Worm (Caenorhabditis elegans): Measurements from ENCODE around the gene K03H1.12.

K03H1.12 gene

ce11 chrIII:9956665-9957401 lies 15.4 kb downstream of the K03H1.12 start, which contains the start of gene alx-1:
Gene alx-1, plus strand, starts transcription at chrIII:9957351.
- TF ChIP-seq Y48G9A.11 (GFP tag; IDR thresholded peaks at IDR 0.05) (no peak), rbr-2 (tag; optimal IDR thresholded peaks at IDR 0.05) (no peak), vab-7 (GFP tag; IDR thresholded peaks at IDR 0.05) (no peak), dpl-1 (GFP tag; optimal IDR thresholded peaks at IDR 0.05) (no peak), zag-1 (tag; optimal IDR thresholded peaks at IDR 0.05) (no peak), fos-1 (tag; optimal IDR thresholded peaks at IDR 0.05) (no peak), hlh-30 (tag; optimal IDR thresholded peaks at IDR 0.05; ENCODE audit: insufficient read depth) (peak; percentile 53), nhr-42 (GFP tag; IDR thresholded peaks at IDR 0.05) (no peak), ZK546.5 (tag; optimal IDR thresholded peaks at IDR 0.05) (no peak), set-16 (GFP tag; IDR thresholded peaks at IDR 0.05) (no peak), ztf-7 (tag; optimal IDR thresholded peaks at IDR 0.05) (no peak), egl-27 (tag; optimal IDR thresholded peaks at IDR 0.05) (no peak), egl-43 (GFP tag; IDR thresholded peaks at IDR 0.05) (no peak), nhr-6 (tag; optimal IDR thresholded peaks at IDR 0.05) (peak; percentile 35), fkh-10 (GFP tag; optimal IDR thresholded peaks at IDR 0.05) (no peak), dmd-8 (GFP tag; IDR thresholded peaks at IDR 0.05) (no peak), D1046.2 (GFP tag; IDR thresholded peaks at IDR 0.05) (no peak), ceh-82 (tag; optimal IDR thresholded peaks at IDR 0.05) (no peak), R02D3.7 (tag; optimal IDR thresholded peaks at IDR 0.05) (no peak), ama-1 (optimal IDR thresholded peaks at IDR 0.05) (no peak), Y5F2A.4 (GFP tag; optimal IDR thresholded peaks at IDR 0.05) (no peak), php-3 (GFP tag; IDR thresholded peaks at IDR 0.05) (no peak), dmd-6 (GFP tag; IDR thresholded peaks at IDR 0.05) (peak; percentile 45; the same call in 1 of the 2 replicates), nhr-25 (tag; optimal IDR thresholded peaks at IDR 0.05; ENCODE audit: borderline replicate concordance, insufficient read depth) (no peak), zfp-2 (tag; optimal IDR thresholded peaks at IDR 0.05) (no peak), lin-1 (GFP tag; IDR thresholded peaks at IDR 0.05) (no peak), unc-62 (GFP tag; optimal IDR thresholded peaks at IDR 0.05 in 1 of 2) (peak in 1 of 2 experiments; percentile 63), unc-62 (tag; optimal IDR thresholded peaks at IDR 0.05) (no peak), mxl-3 (GFP tag; optimal IDR thresholded peaks at IDR 0.05) (peak; percentile 58), saeg-2 (GFP tag; IDR thresholded peaks at IDR 0.05) (no peak), F10B5.3 (tag; optimal IDR thresholded peaks at IDR 0.05) (no peak), mdt-29 (GFP tag; IDR thresholded peaks at IDR 0.05) (no peak), unc-39 (tag; optimal IDR thresholded peaks at IDR 0.05) (no peak), lin-29 (GFP tag; IDR thresholded peaks at IDR 0.05) (no peak), lin-15B (tag; optimal IDR thresholded peaks at IDR 0.05) (no peak), arid-1 (GFP tag; conservative IDR thresholded peaks at IDR 0.05) (no peak), F49E8.2 (tag; optimal IDR thresholded peaks at IDR 0.05; ENCODE audit: borderline replicate concordance) (no peak), mes-2 (tag; optimal IDR thresholded peaks at IDR 0.05; ENCODE audit: poor library complexity, severe bottlenecking) (peak; percentile 49), pqm-1 (tag; optimal IDR thresholded peaks at IDR 0.05) (peak; percentile 62), duxl-1 (tag; optimal IDR thresholded peaks at IDR 0.05; ENCODE audit: poor library complexity) (no peak), daf-16 (GFP tag; optimal IDR thresholded peaks at IDR 0.05) (no peak), daf-16 (tag; optimal IDR thresholded peaks at IDR 0.05) (peak; percentile 49), snpc-1.2 (GFP tag; IDR thresholded peaks at IDR 0.05) (no peak), gei-8 (GFP tag; optimal IDR thresholded peaks at IDR 0.05) (no peak), skn-1 (tag; optimal IDR thresholded peaks at IDR 0.05) (no peak), lsy-2 (tag; optimal IDR thresholded peaks at IDR 0.05) (no peak), attf-4 (tag; optimal IDR thresholded peaks at IDR 0.05) (no peak), dve-1 (tag; optimal IDR thresholded peaks at IDR 0.05; ENCODE audit: insufficient read depth) (peak; percentile 31), nhr-41 (GFP tag; IDR thresholded peaks at IDR 0.05) (no peak), nhr-111 (GFP tag; optimal IDR thresholded peaks at IDR 0.05) (no peak), Y75B8A.6 (GFP tag; IDR thresholded peaks at IDR 0.05) (no peak)

Data from whole organism, L4 larva.